Worm (Caenorhabditis elegans) whole organism, L3 larva: ENCODE measurements around the gene srab-11.

Source experiments
- R02D3.7 ChIP-seq: fragments of 150-350 bp; optimal IDR thresholded peaks from 2 replicates; lab custom pipeline; 2014; ENCODE audit warnings: missing biosample characterization, missing genetic modification characterization
- ceh-82 ChIP-seq: fragments of 150-350 bp; optimal IDR thresholded peaks from 2 replicates; lab custom pipeline; 2014; ENCODE audit warnings: missing biosample characterization, missing genetic modification characterization
- egl-5 ChIP-seq: fragments of 150-350 bp; optimal IDR thresholded peaks from 2 replicates; lab custom pipeline; 2017; ENCODE audit warnings: missing biosample characterization, missing genetic modification reagents, missing genetic modification characterization, inconsistent platforms
- elt-1 ChIP-seq: fragments of 150-350 bp; optimal IDR thresholded peaks from 2 replicates; lab custom pipeline; 2014; ENCODE audit warnings: missing biosample characterization, missing genetic modification characterization
- elt-2 ChIP-seq: sonication (generic microtip); optimal IDR thresholded peaks from 2 replicates; lab custom pipeline; 2016; ENCODE audit warnings: missing genetic modification reagents, mild to moderate bottlenecking, missing genetic modification characterization, missing compliant biosample characterization
- eor-1 ChIP-seq, 2 experiments: fragments of 150-350 bp; optimal IDR thresholded peaks; 2 replicates each; lab custom pipeline; 2014 to 2018; ENCODE audit warnings: missing biosample characterization in 2 of 2, missing genetic modification characterization in 2 of 2
- fkh-2 ChIP-seq: fragments of 150-350 bp; optimal IDR thresholded peaks from 2 replicates; lab custom pipeline; 2014; ENCODE audit warnings: missing biosample characterization, missing genetic modification reagents, missing genetic modification characterization
- fos-1 ChIP-seq: fragments of 150-350 bp; optimal IDR thresholded peaks from 2 replicates; lab custom pipeline; 2014; ENCODE audit warnings: missing biosample characterization, missing genetic modification characterization
- jun-1 ChIP-seq: fragments of 150-350 bp; optimal IDR thresholded peaks from 2 replicates; lab custom pipeline; 2014; ENCODE audit warnings: missing biosample characterization, missing genetic modification reagents, missing genetic modification characterization
- lin-15B ChIP-seq: fragments of 150-350 bp; optimal IDR thresholded peaks from 2 replicates; lab custom pipeline; 2014; ENCODE audit warnings: missing biosample characterization, missing genetic modification characterization
- lin-39 ChIP-seq: fragments of 150-350 bp; optimal IDR thresholded peaks from 2 replicates; lab custom pipeline; 2018; ENCODE audit warnings: missing biosample characterization, missing genetic modification reagents, missing genetic modification characterization
- lsy-12 ChIP-seq: sonication (generic microtip); optimal IDR thresholded peaks from 2 replicates; lab custom pipeline; 2016; ENCODE audit warnings: mild to moderate bottlenecking, missing genetic modification characterization, missing compliant biosample characterization
- mdl-1 ChIP-seq: fragments of 150-350 bp; optimal IDR thresholded peaks from 2 replicates; lab custom pipeline; 2014; ENCODE audit warnings: missing biosample characterization, missing genetic modification characterization
- nfya-1 ChIP-seq: sonication (generic microtip); optimal IDR thresholded peaks from 2 replicates; lab custom pipeline; 2017; ENCODE audit warnings: missing genetic modification characterization, mild to moderate bottlenecking, missing compliant biosample characterization, antibody characterized with exemption, moderate library complexity; ENCODE audit not compliant: insufficient read depth
- nhr-11 ChIP-seq: fragments of 150-350 bp; optimal IDR thresholded peaks from 2 replicates; lab custom pipeline; 2014; ENCODE audit warnings: missing biosample characterization, missing genetic modification characterization
- nhr-12 ChIP-seq: fragments of 150-350 bp; optimal IDR thresholded peaks from 2 replicates; lab custom pipeline; 2014; ENCODE audit warnings: missing biosample characterization, missing genetic modification characterization
- nhr-23 ChIP-seq: fragments of 150-350 bp; optimal IDR thresholded peaks from 2 replicates; lab custom pipeline; 2014; ENCODE audit warnings: missing biosample characterization, missing genetic modification reagents, missing genetic modification characterization
- nhr-25 ChIP-seq: sonication (generic microtip); optimal IDR thresholded peaks from 2 replicates; lab custom pipeline; 2017; ENCODE audit warnings: missing biosample characterization, missing genetic modification characterization
- nhr-28 ChIP-seq: fragments of 150-350 bp; optimal IDR thresholded peaks from 2 replicates; lab custom pipeline; 2014; ENCODE audit warnings: missing biosample characterization, missing genetic modification characterization
- nhr-43 ChIP-seq: sonication (generic microtip); optimal IDR thresholded peaks from 2 replicates; lab custom pipeline; 2016; ENCODE audit warnings: mild to moderate bottlenecking, missing genetic modification characterization, missing compliant biosample characterization; ENCODE audit not compliant: poor library complexity, severe bottlenecking
- nhr-77 ChIP-seq: fragments of 150-350 bp; optimal IDR thresholded peaks from 2 replicates; lab custom pipeline; 2014; ENCODE audit warnings: missing biosample characterization, missing genetic modification characterization
- pha-4 ChIP-seq: fragments of 150-350 bp; optimal IDR thresholded peaks from 2 replicates; lab custom pipeline; 2014; ENCODE audit warnings: missing biosample characterization, missing genetic modification reagents, missing genetic modification characterization
- sea-2 ChIP-seq: fragments of 150-350 bp; sonication (generic microtip); optimal IDR thresholded peaks from 4 replicates; lab custom pipeline; 2014; ENCODE audit warnings: missing biosample characterization, missing genetic modification reagents, missing genetic modification characterization
- skn-1 ChIP-seq: fragments of 150-350 bp; optimal IDR thresholded peaks from 2 replicates; lab custom pipeline; 2014; ENCODE audit warnings: missing biosample characterization, missing genetic modification characterization
- snpc-4 ChIP-seq: fragments of 150-350 bp; optimal IDR thresholded peaks from 2 replicates; lab custom pipeline; 2014; ENCODE audit warnings: missing biosample characterization, missing genetic modification characterization
- tbx-2 ChIP-seq: sonication (generic microtip); optimal IDR thresholded peaks from 2 replicates; lab custom pipeline; 2016; ENCODE audit warnings: mild to moderate bottlenecking, missing genetic modification characterization, missing compliant biosample characterization
- unc-62 ChIP-seq: fragments of 150-350 bp; sonication (generic microtip); optimal IDR thresholded peaks from 4 replicates; lab custom pipeline; 2014; ENCODE audit warnings: missing biosample characterization, missing genetic modification reagents, missing genetic modification characterization
- ztf-11 ChIP-seq: fragments of 150-350 bp; optimal IDR thresholded peaks from 2 replicates; lab custom pipeline; 2014; ENCODE audit warnings: missing biosample characterization, missing genetic modification characterization
- ztf-4 ChIP-seq: fragments of 150-350 bp; optimal IDR thresholded peaks from 2 replicates; lab custom pipeline; 2014; ENCODE audit warnings: missing biosample characterization, missing genetic modification characterization

srab-11 gene

ce11 chrV:3149910-3150428, 3.1 kb upstream of the srab-11 start:
- TF ChIP-seq lsy-12 (no peak), eor-1 (tag; optimal IDR thresholded peaks at IDR 0.05; lab: Kevin White, UChicago) (no peak), ceh-82 (no peak), elt-1 (tag; lab: Kevin White, UChicago) (no peak), tbx-2 (no peak), nhr-77 (tag; lab: Kevin White, UChicago) (no peak)

- TF ChIP-seq nhr-23 (tag; lab: Kevin White, UChicago) (no peak), skn-1 (tag; lab: Kevin White, UChicago) (no peak)
- TF ChIP-seq, all 47 proteins: peak for 0
These were observed 1.6 kb downstream of the srab-11 start for ce11 chrV:3145241-3145640.

- TF ChIP-seq nhr-28 (tag; lab: Kevin White, UChicago) (no peak), sea-2 (GFP tag; lab: Kevin White, UChicago) (no peak), nfya-1 (tag; lab: Kevin White, UChicago) (no peak), mdl-1 (tag; lab: Kevin White, UChicago) (no peak), ztf-11 (no peak), fkh-2 (tag; lab: Kevin White, UChicago) (no peak)
These were observed 2.3 kb downstream of the srab-11 start, which contains the start of gene srab-10 for ce11 chrV:3144494-3144893. srab-10 (minus strand) TSS chrV:3144594.

ce11 chrV:3141190-3141589, 5.6 kb downstream of the srab-11 start, which contains the start of gene srab-9:
srab-9 (minus strand) TSS chrV:3141290.
- TF ChIP-seq nhr-12 (tag; lab: Kevin White, UChicago) (no peak), R02D3.7 (no peak), ztf-11 (no peak), snpc-4 (tag; lab: Kevin White, UChicago) (no peak), eor-1 (tag; optimal IDR thresholded peaks at IDR 0.05; lab: Kevin White, UChicago) (no peak), lin-15B (no peak), skn-1 (tag; lab: Kevin White, UChicago) (no peak), jun-1 (no peak), nhr-43 (tag; lab: Kevin White, UChicago) (no peak), egl-5 (no peak), lin-39 (tag; lab: Kevin White, UChicago) (no peak), unc-62 (GFP tag; lab: Kevin White, UChicago) (no peak), lsy-12 (no peak)
- TF ChIP-seq, all 47 proteins: peak for 0

- TF ChIP-seq nhr-11 (no peak), lin-39 (tag; lab: Kevin White, UChicago) (no peak)
These were observed 8.3 kb downstream of the srab-11 start, which contains the start of the genes irld-3 and F02C9.1 for ce11 chrV:3138488-3138887. irld-3 (minus strand) TSS chrV:3138588. F02C9.1 (plus strand) TSS chrV:3138703.

- TF ChIP-seq lin-39 (tag; lab: Kevin White, UChicago) (no peak), nhr-28 (tag; lab: Kevin White, UChicago) (no peak), fos-1 (no peak), pha-4 (tag; lab: Kevin White, UChicago) (no peak), nhr-43 (tag; lab: Kevin White, UChicago) (no peak), lin-15B (no peak), nhr-12 (tag; lab: Kevin White, UChicago) (no peak), eor-1 (tag; optimal IDR thresholded peaks at IDR 0.05; lab: Kevin White, UChicago) (no peak), sea-2 (GFP tag; lab: Kevin White, UChicago) (no peak), R02D3.7 (no peak), elt-2 (tag; lab: Kevin White, UChicago) (no peak), nhr-25 (tag; lab: Kevin White, UChicago) (no peak), ztf-4 (tag; lab: Kevin White, UChicago) (no peak), nhr-23 (tag; lab: Kevin White, UChicago) (no peak)
These were observed 13.5 kb downstream of the srab-11 start, which contains the start of gene F02C9.2 for ce11 chrV:3133293-3133755. F02C9.2 (plus strand) TSS chrV:3133705.
